Fruit fly (Drosophila melanogaster) whole organism, adult: ENCODE measurements around the gene Prim1.

ENCODE experiments used
- CG11617 ChIP-seq: fragments of 200-800 bp; sonication (Bioruptor generic); optimal IDR thresholded peaks from 2 replicates; lab custom pipeline; 2017; ENCODE audit warnings: mild to moderate bottlenecking, missing biosample characterization, missing genetic modification reagents, missing genetic modification characterization
- CG14711 ChIP-seq: fragments of 200-800 bp; sonication (Bioruptor generic); optimal IDR thresholded peaks from 2 replicates; lab custom pipeline; 2018; ENCODE audit warnings: missing biosample characterization, mild to moderate bottlenecking, missing genetic modification characterization, moderate library complexity
- CG7101 ChIP-seq: fragments of 200-800 bp; sonication (Bioruptor generic); optimal IDR thresholded peaks from 2 replicates; lab custom pipeline; 2018; ENCODE audit warnings: missing biosample characterization, mild to moderate bottlenecking, missing genetic modification characterization, moderate library complexity
- Crg-1 ChIP-seq: fragments of 200-800 bp; sonication (Bioruptor generic); optimal IDR thresholded peaks from 2 replicates; lab custom pipeline; 2016; ENCODE audit warnings: missing biosample characterization, missing genetic modification characterization
- Hr96 ChIP-seq: fragments of 200-800 bp; sonication (Bioruptor generic); optimal IDR thresholded peaks from 2 replicates; lab custom pipeline; 2016; ENCODE audit warnings: missing biosample characterization, missing genetic modification characterization
- bab1 ChIP-seq: fragments of 200-800 bp; sonication (Bioruptor generic); optimal IDR thresholded peaks from 3 replicates; lab custom pipeline; 2019; ENCODE audit warnings: missing biosample characterization, mild to moderate bottlenecking, missing genetic modification characterization, moderate library complexity
- cnc ChIP-seq, 2 experiments: fragments of >200 bp; optimal IDR thresholded peaks; 2 replicates each; lab custom pipeline; 2017
- kay ChIP-seq: fragments of 200-800 bp; sonication (Bioruptor generic); peaks from one replicate; lab custom pipeline; 2016; ENCODE audit warnings: missing biosample characterization, missing genetic modification characterization, borderline replicate concordance
- ovo ChIP-seq: fragments of 200-800 bp; sonication (Bioruptor generic); optimal IDR thresholded peaks from 2 replicates; lab custom pipeline; 2016; ENCODE audit warnings: missing biosample characterization, missing genetic modification characterization
- pad ChIP-seq: fragments of 200-800 bp; sonication (Bioruptor generic); optimal IDR thresholded peaks from 3 replicates; lab custom pipeline; 2017; ENCODE audit warnings: missing biosample characterization, missing genetic modification characterization, mild to moderate bottlenecking, moderate library complexity, missing genetic modification reagents
- toe ChIP-seq: fragments of 200-800 bp; sonication (Bioruptor generic); optimal IDR thresholded peaks from 2 replicates; lab custom pipeline; 2016; ENCODE audit warnings: missing biosample characterization, missing genetic modification characterization

DNA sequence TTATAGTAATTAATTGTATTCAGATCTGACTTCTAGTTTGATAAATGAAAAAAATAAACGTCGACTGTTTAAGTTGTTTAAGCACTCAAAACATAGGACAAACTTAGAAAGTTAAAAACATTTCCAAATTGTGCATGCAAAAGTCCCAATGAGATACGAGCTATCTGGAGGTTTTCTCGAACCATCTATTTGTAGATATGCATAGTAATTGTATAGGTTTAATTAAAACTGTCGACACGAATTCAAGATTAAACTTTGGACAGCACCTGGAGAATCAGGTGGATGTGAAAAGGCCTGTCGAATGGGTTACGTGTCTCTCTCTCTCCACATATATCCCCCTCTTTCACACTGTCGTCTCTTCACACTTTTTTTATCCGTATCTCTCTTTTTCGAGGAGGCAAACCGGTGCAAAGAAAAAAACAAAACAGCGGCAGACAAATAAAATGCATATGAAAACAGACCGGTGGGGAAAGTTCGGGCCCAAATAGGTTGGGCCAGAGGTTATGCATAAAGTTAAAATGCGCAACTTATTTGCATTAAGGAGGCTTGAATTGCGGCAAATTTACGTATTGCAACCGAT is 20.0 kb downstream of the Prim1 start:
- no peak for TF ChIP-seq CG14711 (tag; lab: Kevin White, UChicago)
- TF ChIP-seq kay: peak; percentile 92
- TF ChIP-seq Crg-1 (GFP tag; lab: Kevin White, UChicago): no peak
- no peak for TF ChIP-seq cnc (optimal IDR thresholded peaks at IDR 0.05; lab: Kevin White, UChicago)
- TF ChIP-seq CG11617: no peak
- no peak for TF ChIP-seq toe
- no peak for TF ChIP-seq ovo
- TF ChIP-seq CG7101 (tag; lab: Kevin White, UChicago): no peak
- TF ChIP-seq bab1 (GFP tag; lab: Kevin White, UChicago): no peak
- TF ChIP-seq Hr96 (GFP tag; lab: Kevin White, UChicago): no peak
- TF ChIP-seq pad (GFP tag; lab: Kevin White, UChicago): no peak
